Worm (Caenorhabditis elegans) whole organism, L4/young adult: ENCODE results near the gene ntc-1.

Experiments
- dao-5 ChIP-seq: sonication (generic microtip); optimal IDR thresholded peaks from 2 replicates; lab custom pipeline; 2016; ENCODE audit warnings: missing genotype, missing genetic modification characterization, moderate library complexity, missing compliant biosample characterization
- him-1 ChIP-seq: sonication (generic microtip); optimal IDR thresholded peaks from 2 replicates; lab custom pipeline; 2016; ENCODE audit warnings: missing genotype, missing genetic modification reagents, missing genetic modification characterization, missing compliant biosample characterization

ce11 chrX:4895223-4895622 is 29.3 kb downstream of the ntc-1 start:
- TF ChIP-seq dao-5 (tag; lab: Kevin White, UChicago) (no peak), him-1 (no peak)
